Fruit fly (Drosophila melanogaster) whole organism, pupa: Measurements from ENCODE around the gene AOX4.

Experiments
- CG10348 ChIP-seq: fragments of 200-800 bp; sonication (Bioruptor generic); IDR thresholded peaks from 2 replicates; pipeline ENCODE4 v1.3.6; 2022; ENCODE audit warnings: missing biosample characterization, missing genetic modification characterization
- CG12605 ChIP-seq: fragments of 200-800 bp; sonication (Bioruptor generic); IDR thresholded peaks from 2 replicates; pipeline ENCODE4 v1.3.6; 2022; ENCODE audit warnings: missing biosample characterization, missing genetic modification characterization
- CG13204 ChIP-seq: fragments of 200-800 bp; sonication (Bioruptor generic); optimal IDR thresholded peaks from 2 replicates; lab custom pipeline; 2018; ENCODE audit warnings: missing biosample characterization, mild to moderate bottlenecking, missing genetic modification characterization, moderate library complexity
- CG14655 ChIP-seq: fragments of 200-800 bp; sonication (Bioruptor generic); optimal IDR thresholded peaks from 3 replicates; lab custom pipeline; 2017; ENCODE audit warnings: mild to moderate bottlenecking, missing biosample characterization, missing genetic modification reagents, missing genetic modification characterization
- CG15710 ChIP-seq: fragments of 200-800 bp; sonication (Bioruptor generic); optimal IDR thresholded peaks from 2 replicates; lab custom pipeline; 2018; ENCODE audit warnings: missing biosample characterization, mild to moderate bottlenecking, missing genetic modification characterization, moderate library complexity
- CG17806 ChIP-seq: fragments of 200-800 bp; sonication (Bioruptor generic); optimal IDR thresholded peaks from 2 replicates; lab custom pipeline; 2018; ENCODE audit warnings: missing biosample characterization, mild to moderate bottlenecking, missing genetic modification characterization, moderate library complexity
- CG32121 ChIP-seq: fragments of 200-800 bp; sonication (Bioruptor generic); IDR thresholded peaks from 2 replicates; pipeline ENCODE4 v1.3.6; 2022; ENCODE audit warnings: missing biosample characterization, missing genetic modification characterization
- CG34367 ChIP-seq: fragments of 200-800 bp; sonication (Bioruptor generic); optimal IDR thresholded peaks from 2 replicates; lab custom pipeline; 2018; ENCODE audit warnings: missing biosample characterization, mild to moderate bottlenecking, missing genetic modification characterization
- CG4496 ChIP-seq: fragments of 200-800 bp; sonication (Bioruptor generic); IDR thresholded peaks from 3 replicates; pipeline ENCODE4 v1.3.6; 2022; ENCODE audit warnings: missing biosample characterization, missing genetic modification characterization
- CG8159 ChIP-seq: fragments of 200-800 bp; sonication (Bioruptor generic); optimal IDR thresholded peaks from 3 replicates; lab custom pipeline; 2018; ENCODE audit warnings: missing biosample characterization, mild to moderate bottlenecking, missing genetic modification characterization, moderate library complexity
- CG8301 ChIP-seq: fragments of 200-800 bp; sonication (Bioruptor generic); optimal IDR thresholded peaks from 2 replicates; lab custom pipeline; 2018; ENCODE audit warnings: missing biosample characterization, mild to moderate bottlenecking, missing genetic modification characterization
- CG9948 ChIP-seq: fragments of 200-800 bp; sonication (Bioruptor generic); optimal IDR thresholded peaks from 2 replicates; lab custom pipeline; 2018; ENCODE audit warnings: missing biosample characterization, mild to moderate bottlenecking, missing genetic modification characterization, moderate library complexity
- D1 ChIP-seq: fragments of 200-800 bp; sonication (Bioruptor generic); optimal IDR thresholded peaks from 2 replicates; lab custom pipeline; 2018; ENCODE audit warnings: missing biosample characterization, mild to moderate bottlenecking, missing genetic modification characterization, moderate library complexity
- EcR ChIP-seq: fragments of 200-800 bp; sonication (Bioruptor generic); optimal IDR thresholded peaks from 3 replicates; lab custom pipeline; 2019; ENCODE audit warnings: missing biosample characterization, missing genetic modification characterization, mild to moderate bottlenecking, moderate library complexity, missing genetic modification reagents
- Ets98B ChIP-seq: fragments of 200-800 bp; sonication (Bioruptor generic); IDR thresholded peaks from 2 replicates; pipeline ENCODE4 v1.3.6; 2022; ENCODE audit warnings: missing biosample characterization, missing genetic modification characterization
- Pif1A ChIP-seq: fragments of 200-800 bp; sonication (Bioruptor generic); optimal IDR thresholded peaks from 3 replicates; lab custom pipeline; 2016; ENCODE audit warnings: missing biosample characterization, missing genetic modification characterization
- Pif1B ChIP-seq: fragments of 200-800 bp; sonication (Bioruptor generic); optimal IDR thresholded peaks from 3 replicates; lab custom pipeline; 2016; ENCODE audit warnings: missing biosample characterization, missing genetic modification characterization
- Snoo ChIP-seq: fragments of 200-800 bp; sonication (Bioruptor generic); optimal IDR thresholded peaks from 3 replicates; lab custom pipeline; 2017; ENCODE audit warnings: missing biosample characterization, mild to moderate bottlenecking, missing genetic modification characterization, inconsistent platforms
- fd96Ca ChIP-seq: fragments of 200-800 bp; sonication (Bioruptor generic); IDR thresholded peaks from 3 replicates; pipeline ENCODE4 v1.3.6; 2022; ENCODE audit warnings: missing biosample characterization, missing genetic modification characterization
- gl ChIP-seq: fragments of 200-800 bp; sonication (Bioruptor generic); optimal IDR thresholded peaks from 2 replicates; lab custom pipeline; 2018; ENCODE audit warnings: missing biosample characterization, mild to moderate bottlenecking, missing genetic modification characterization
- rn ChIP-seq: fragments of 200-800 bp; sonication (Bioruptor generic); IDR thresholded peaks from 2 replicates; pipeline ENCODE4 v1.3.6; 2022; ENCODE audit warnings: missing biosample characterization, missing genetic modification characterization

AOX4 gene

dm6 chr3R:15554733-15555132 lies 2.1 kb upstream of the AOX4 start:
- TF ChIP-seq Ets98B: no peak
- TF ChIP-seq CG34367 (tag; lab: Kevin White, UChicago): no peak
- TF ChIP-seq Snoo (tag; lab: Kevin White, UChicago): peak; percentile 4
- peak; percentile 52 for TF ChIP-seq CG8159 (tag; lab: Kevin White, UChicago)
- TF ChIP-seq gl: no peak
- no peak for TF ChIP-seq CG10348 (GFP tag; lab: Robert Waterston, UW)
- no peak for TF ChIP-seq Pif1B (GFP tag; lab: Kevin White, UChicago)
- TF ChIP-seq CG15710 (tag; lab: Kevin White, UChicago): peak; percentile 49
- no peak for TF ChIP-seq EcR
- no peak for TF ChIP-seq rn (GFP tag; lab: Robert Waterston, UW)
- TF ChIP-seq fd96Ca: no peak
- no peak for TF ChIP-seq D1
- no peak for TF ChIP-seq CG4496 (GFP tag; lab: Robert Waterston, UW)
- TF ChIP-seq CG14655 (GFP tag; lab: Kevin White, UChicago): no peak
- no peak for TF ChIP-seq CG32121 (GFP tag; lab: Robert Waterston, UW)
- TF ChIP-seq CG9948 (tag; lab: Kevin White, UChicago): peak; percentile 34
- TF ChIP-seq CG12605 (GFP tag; lab: Robert Waterston, UW): no peak
- TF ChIP-seq Pif1A (GFP tag; lab: Kevin White, UChicago): no peak
- no peak for TF ChIP-seq CG8301 (tag; lab: Kevin White, UChicago)
- TF ChIP-seq CG17806 (tag; lab: Kevin White, UChicago): peak; percentile 26
- TF ChIP-seq CG13204 (GFP tag; lab: Kevin White, UChicago): no peak
- TF ChIP-seq, all 21 proteins: peak for 5

dm6 chr3R:15553566-15553965 lies 933 bp upstream of the AOX4 start:
- TF ChIP-seq CG32121 (GFP tag; lab: Robert Waterston, UW) (no peak), CG14655 (GFP tag; lab: Kevin White, UChicago) (no peak), CG34367 (tag; lab: Kevin White, UChicago) (no peak), CG15710 (tag; lab: Kevin White, UChicago) (no peak), EcR (peak; percentile 10), CG13204 (GFP tag; lab: Kevin White, UChicago) (no peak), fd96Ca (no peak)

- TF ChIP-seq CG15710 (tag; lab: Kevin White, UChicago): no peak
- TF ChIP-seq Ets98B: peak; percentile 56
- peak; percentile 12 for TF ChIP-seq Pif1B (GFP tag; lab: Kevin White, UChicago)
- TF ChIP-seq CG14655 (GFP tag; lab: Kevin White, UChicago): peak; percentile 59
- TF ChIP-seq rn (GFP tag; lab: Robert Waterston, UW): no peak
- TF ChIP-seq CG13204 (GFP tag; lab: Kevin White, UChicago): no peak
- TF ChIP-seq gl: no peak
- TF ChIP-seq CG34367 (tag; lab: Kevin White, UChicago): no peak
- TF ChIP-seq fd96Ca: peak; percentile 55
- TF ChIP-seq CG32121 (GFP tag; lab: Robert Waterston, UW): peak; percentile 69
- TF ChIP-seq CG8159 (tag; lab: Kevin White, UChicago): no peak
- no peak for TF ChIP-seq CG9948 (tag; lab: Kevin White, UChicago)
- TF ChIP-seq Pif1A (GFP tag; lab: Kevin White, UChicago): peak; percentile 16
- TF ChIP-seq EcR: no peak
- TF ChIP-seq D1: no peak
- peak; percentile 53 for TF ChIP-seq CG8301 (tag; lab: Kevin White, UChicago)
- peak; percentile 62 for TF ChIP-seq CG12605 (GFP tag; lab: Robert Waterston, UW)
- TF ChIP-seq CG17806 (tag; lab: Kevin White, UChicago): no peak
- peak; percentile 50; the same call in 1 of the 2 replicates for TF ChIP-seq CG10348 (GFP tag; lab: Robert Waterston, UW)
- peak; percentile 56; the same call in 2 of the 3 replicates for TF ChIP-seq CG4496 (GFP tag; lab: Robert Waterston, UW)
- no peak for TF ChIP-seq Snoo (tag; lab: Kevin White, UChicago)
Measured at dm6 chr3R:15547827-15548517, 4.7 kb downstream of the AOX4 start, which contains the start of gene AOX3. TSS of gene AOX3 (minus strand) at chr3R:15548188.

- TF ChIP-seq CG8159 (tag; lab: Kevin White, UChicago) (no peak), EcR (no peak), Snoo (tag; lab: Kevin White, UChicago) (no peak), Ets98B (no peak), CG12605 (GFP tag; lab: Robert Waterston, UW) (no peak), Pif1B (GFP tag; lab: Kevin White, UChicago) (no peak), CG10348 (GFP tag; lab: Robert Waterston, UW) (no peak), fd96Ca (no peak), CG34367 (tag; lab: Kevin White, UChicago) (no peak), CG32121 (GFP tag; lab: Robert Waterston, UW) (no peak), CG8301 (tag; lab: Kevin White, UChicago) (no peak), CG14655 (GFP tag; lab: Kevin White, UChicago) (no peak), rn (GFP tag; lab: Robert Waterston, UW) (no peak), CG13204 (GFP tag; lab: Kevin White, UChicago) (no peak), gl (no peak), CG15710 (tag; lab: Kevin White, UChicago) (no peak), CG4496 (GFP tag; lab: Robert Waterston, UW) (no peak), CG17806 (tag; lab: Kevin White, UChicago) (no peak), CG9948 (tag; lab: Kevin White, UChicago) (no peak)
Measured at dm6 chr3R:15547226-15547625, 5.4 kb downstream of the AOX4 start.

dm6 chr3R:15542314-15542713 lies 10.3 kb downstream of the AOX4 start, which contains the start of gene AOX2:
TSS of gene AOX2 (minus strand) at chr3R:15542414.
- TF ChIP-seq CG14655 (GFP tag; lab: Kevin White, UChicago): no peak
- no peak for TF ChIP-seq Pif1B (GFP tag; lab: Kevin White, UChicago)
- no peak for TF ChIP-seq CG9948 (tag; lab: Kevin White, UChicago)
- no peak for TF ChIP-seq CG8301 (tag; lab: Kevin White, UChicago)
- no peak for TF ChIP-seq CG4496 (GFP tag; lab: Robert Waterston, UW)
- TF ChIP-seq CG32121 (GFP tag; lab: Robert Waterston, UW): no peak
- no peak for TF ChIP-seq fd96Ca
- no peak for TF ChIP-seq D1
- no peak for TF ChIP-seq Pif1A (GFP tag; lab: Kevin White, UChicago)
- TF ChIP-seq CG8159 (tag; lab: Kevin White, UChicago): no peak
- TF ChIP-seq CG12605 (GFP tag; lab: Robert Waterston, UW): no peak
- no peak for TF ChIP-seq CG10348 (GFP tag; lab: Robert Waterston, UW)
- no peak for TF ChIP-seq CG15710 (tag; lab: Kevin White, UChicago)
- TF ChIP-seq rn (GFP tag; lab: Robert Waterston, UW): no peak
